Worm (Caenorhabditis elegans): ENCODE data around the gene F47B8.18.

F47B8.18 gene

ce11 chrV:14347234-14347826 lies 22.1 kb upstream of the F47B8.18 start, which contains the start of gene cept-2 (continued):
- TF ChIP-seq vab-15 (tag; optimal IDR thresholded peaks at IDR 0.05), result peak; percentile 78
- TF ChIP-seq nhr-85 (tag), result peak; percentile 96
- peak; percentile 95 for TF ChIP-seq swsn-7 (tag; optimal IDR thresholded peaks at IDR 0.05)
- TF ChIP-seq ama-1 (optimal IDR thresholded peaks at IDR 0.05), result peak; percentile 52
- no peak for TF ChIP-seq nhr-12 (tag; optimal IDR thresholded peaks at IDR 0.05)
- no peak for TF ChIP-seq nhr-28 (tag; optimal IDR thresholded peaks at IDR 0.05)
- TF ChIP-seq nhr-84 (tag; optimal IDR thresholded peaks at IDR 0.05), result no peak
- peak; percentile 70 for TF ChIP-seq fkh-10 (GFP tag; optimal IDR thresholded peaks at IDR 0.05)
- peak; percentile 96 for TF ChIP-seq nhr-47 (tag; optimal IDR thresholded peaks at IDR 0.05)
- peak; percentile 84 to 95 (median 94) for TF ChIP-seq ceh-82 (tag; optimal IDR thresholded peaks at IDR 0.05)
- peak; percentile 97 for TF ChIP-seq nhr-20 (tag; optimal IDR thresholded peaks at IDR 0.05)
- peak; percentile 97 for TF ChIP-seq snu-23 (GFP tag; optimal IDR thresholded peaks at IDR 0.05)
- TF ChIP-seq nhr-90 (tag; optimal IDR thresholded peaks at IDR 0.05; ENCODE audit: poor library complexity), result peak; percentile 91
- peak; percentile 85 for TF ChIP-seq ztf-4 (tag; optimal IDR thresholded peaks at IDR 0.05)
- peak; percentile 96 for TF ChIP-seq lin-13 (GFP tag; optimal IDR thresholded peaks at IDR 0.05)
- peak; percentile 78 for TF ChIP-seq aly-2 (tag; optimal IDR thresholded peaks at IDR 0.05)
- no peak for TF ChIP-seq alr-1 (tag; optimal IDR thresholded peaks at IDR 0.05; ENCODE audit: borderline replicate concordance)
- TF ChIP-seq ceh-63 (GFP tag; optimal IDR thresholded peaks at IDR 0.05), result no peak
- peak; percentile 31 for TF ChIP-seq efl-3 (GFP tag; optimal IDR thresholded peaks at IDR 0.05)
- TF ChIP-seq fkh-8 (tag; optimal IDR thresholded peaks at IDR 0.05), result peak; percentile 95
- peak; percentile 9 for TF ChIP-seq aha-1 (tag; optimal IDR thresholded peaks at IDR 0.05)
- no peak for TF ChIP-seq unc-30 (tag; optimal IDR thresholded peaks at IDR 0.05)
- no peak for TF ChIP-seq C34B4.2 (tag; optimal IDR thresholded peaks at IDR 0.05)
- peak; percentile 94 for TF ChIP-seq tbx-2 (tag; optimal IDR thresholded peaks at IDR 0.05)
- peak; percentile 97 for TF ChIP-seq nhr-71 (tag; optimal IDR thresholded peaks at IDR 0.05)
- peak; percentile 98 for TF ChIP-seq C16A3.4 (tag; optimal IDR thresholded peaks at IDR 0.05)
- peak; percentile 70 for TF ChIP-seq lin-39 (tag; optimal IDR thresholded peaks at IDR 0.05)
- TF ChIP-seq dsc-1 (tag; optimal IDR thresholded peaks at IDR 0.05), result peak; percentile 94
- no peak for TF ChIP-seq pqm-1 (tag; optimal IDR thresholded peaks at IDR 0.05)
- peak; percentile 75 for TF ChIP-seq nhr-11 (tag; optimal IDR thresholded peaks at IDR 0.05)
- TF ChIP-seq unc-130 (tag; optimal IDR thresholded peaks at IDR 0.05), result peak; percentile 66
- TF ChIP-seq mep-1 (tag; optimal IDR thresholded peaks at IDR 0.05), result peak; percentile 94
- TF ChIP-seq isw-1 (GFP tag; IDR thresholded peaks at IDR 0.05), result peak; percentile 92
- peak; percentile 87 to 88 for TF ChIP-seq lin-35 (GFP tag; optimal IDR thresholded peaks at IDR 0.05)

ce11 chrV:14341672-14342071 lies 16.4 kb upstream of the F47B8.18 start, which contains the start of gene F47B8.10:
TSS of gene F47B8.10 (plus strand) at chrV:14341972.
- no peak for TF ChIP-seq ets-5 (GFP tag; IDR thresholded peaks at IDR 0.05)
- no peak for TF ChIP-seq tbx-2 (tag; optimal IDR thresholded peaks at IDR 0.05)
- TF ChIP-seq lin-35 (GFP tag; optimal IDR thresholded peaks at IDR 0.05), result peak in 1 of 2 experiments; percentile 34
- TF ChIP-seq pax-3 (tag; optimal IDR thresholded peaks at IDR 0.05), result no peak
- TF ChIP-seq nhr-28 (tag; optimal IDR thresholded peaks at IDR 0.05), result no peak
- TF ChIP-seq nhr-76 (tag; optimal IDR thresholded peaks at IDR 0.05), result no peak
- no peak for TF ChIP-seq mdl-1 (tag; optimal IDR thresholded peaks at IDR 0.05)
- no peak for TF ChIP-seq ceh-88 (GFP tag; IDR thresholded peaks at IDR 0.05)
- no peak for TF ChIP-seq nhr-237 (tag; optimal IDR thresholded peaks at IDR 0.05)
- TF ChIP-seq vab-15 (tag; optimal IDR thresholded peaks at IDR 0.05), result no peak
- TF ChIP-seq efl-3 (GFP tag; optimal IDR thresholded peaks at IDR 0.05), result no peak
- no peak for TF ChIP-seq mab-9 (GFP tag; IDR thresholded peaks at IDR 0.05)
- TF ChIP-seq efl-1 (optimal IDR thresholded peaks at IDR 0.05), result no peak
- peak in 1 of 2 experiments; percentile 14 for TF ChIP-seq efl-1 (GFP tag; optimal IDR thresholded peaks at IDR 0.05 in 1 of 2)
- TF ChIP-seq nhr-20 (tag; optimal IDR thresholded peaks at IDR 0.05), result no peak
- TF ChIP-seq lir-3 (tag; optimal IDR thresholded peaks at IDR 0.05; ENCODE audit: poor library complexity), result no peak
- TF ChIP-seq blmp-1 (tag; optimal IDR thresholded peaks at IDR 0.05), result no peak
